Worm (Caenorhabditis elegans): Measurements from ENCODE around the gene Y39G8B.1.
"Not testable (repeated sequence)": the region's sequence is repeated elsewhere in the genome, so short reads cannot be mapped to it uniquely, and the experiment has no call there.

- not testable (repeated sequence) for TF ChIP-seq sox-4 (tag; optimal IDR thresholded peaks at IDR 0.05); F13H6.1 (tag; optimal IDR thresholded peaks at IDR 0.05); unc-55 (GFP tag; optimal IDR thresholded peaks at IDR 0.05); nhr-232 (tag; optimal IDR thresholded peaks at IDR 0.05); pqm-1 (tag; optimal IDR thresholded peaks at IDR 0.05)
- peak; percentile 23 for TF ChIP-seq lin-11 (tag; optimal IDR thresholded peaks at IDR 0.05)
Observed at ce11 chrII:13986061-13986460, 12.4 kb upstream of the Y39G8B.1 start.
